Fruit fly (Drosophila melanogaster): Measurements from ENCODE around the gene CG42238.

The CG42238 gene

dm6 chr2L:21039569-21040159, 12.3 kb downstream of the CG42238 start (continued):
- TF ChIP-seq CG3838 (GFP tag; optimal IDR thresholded peaks at IDR 0.05) (no peak), pfk (GFP tag; optimal IDR thresholded peaks at IDR 0.05) (no peak), CG11696 (GFP tag; IDR thresholded peaks at IDR 0.05) (0 out of 2 replicates have a peak, but pooled peaks have one; percentile 33), CG4360 (GFP tag; IDR thresholded peaks at IDR 0.05) (0 out of 2 replicates have a peak, but pooled peaks have one; percentile 28), stc (GFP tag; IDR thresholded peaks at IDR 0.05) (no peak), cg (GFP tag; optimal IDR thresholded peaks at IDR 0.05) (peak; percentile 15), ERR (GFP tag; optimal IDR thresholded peaks at IDR 0.05) (no peak), twi (tag; optimal IDR thresholded peaks at IDR 0.05) (peak; percentile 15), exex (tag; optimal IDR thresholded peaks at IDR 0.05) (peak; percentile 8), CG32772 (GFP tag; IDR thresholded peaks at IDR 0.05) (peak; percentile 45; the same call in 1 of the 2 replicates), CG5953 (GFP tag; IDR thresholded peaks at IDR 0.05) (no peak), Trl (optimal IDR thresholded peaks at IDR 0.05) (no peak), Trl (GFP tag; optimal IDR thresholded peaks at IDR 0.05) (no peak), CG16813 (GFP tag; IDR thresholded peaks at IDR 0.05; ENCODE audit: partially characterized antibody) (no peak), grn (GFP tag; optimal IDR thresholded peaks at IDR 0.05) (peak; percentile 28), CG4707 (GFP tag; optimal IDR thresholded peaks at IDR 0.05) (peak; percentile 10), CG14965 (GFP tag; optimal IDR thresholded peaks at IDR 0.05; ENCODE audit: borderline replicate concordance) (no peak), en (GFP tag; optimal IDR thresholded peaks at IDR 0.05) (no peak), otp (GFP tag; IDR thresholded peaks at IDR 0.05) (0 out of 3 replicates have a peak, but pooled peaks have one; percentile 23), CG3995 (GFP tag; optimal IDR thresholded peaks at IDR 0.05) (no peak), Neu2 (GFP tag; optimal IDR thresholded peaks at IDR 0.05; ENCODE audit: borderline replicate concordance) (no peak), CG15696 (tag; optimal IDR thresholded peaks at IDR 0.05) (peak; percentile 37), sqz (GFP tag; optimal IDR thresholded peaks at IDR 0.05) (peak; percentile 55), CG1233 (GFP tag; optimal IDR thresholded peaks at IDR 0.05) (peak; percentile 13), inv (GFP tag; IDR thresholded peaks at IDR 0.05; ENCODE audit: partially characterized antibody) (no peak)

DNA sequence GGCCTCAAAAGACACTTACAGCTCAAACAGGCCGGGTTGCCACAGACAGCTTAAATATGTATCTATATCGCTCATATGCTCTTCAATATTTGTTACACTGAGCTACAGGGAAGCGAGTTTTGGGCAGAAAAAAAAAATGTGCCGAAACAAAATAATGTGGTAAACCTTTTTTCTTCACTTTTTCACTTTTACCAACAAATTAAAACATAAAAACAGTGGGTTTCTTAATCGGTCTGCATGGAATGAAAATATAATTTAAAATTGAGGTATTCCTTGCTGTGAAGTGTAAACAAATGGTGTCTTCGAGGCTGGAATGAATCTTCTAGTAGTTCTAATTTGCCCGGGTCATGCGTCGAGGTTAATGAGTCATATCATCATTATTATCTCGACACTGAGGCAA, 13.2 kb downstream of the CG42238 start:
- TF ChIP-seq CG4282 (GFP tag; optimal IDR thresholded peaks at IDR 0.05) (no peak), CG6254 (GFP tag; optimal IDR thresholded peaks at IDR 0.05) (peak; percentile 42), CG16779 (GFP tag; IDR thresholded peaks at IDR 0.05) (no peak), onecut (GFP tag; IDR thresholded peaks at IDR 0.05) (peak; percentile 12; the same call in 1 of the 2 replicates), amos (GFP tag; IDR thresholded peaks at IDR 0.05; ENCODE audit: partially characterized antibody) (no peak), mld (GFP tag; IDR thresholded peaks at IDR 0.05; ENCODE audit: partially characterized antibody) (no peak), Pdp1 (GFP tag; optimal IDR thresholded peaks at IDR 0.05) (peak; percentile 63 to 66), CG18764 (GFP tag; optimal IDR thresholded peaks at IDR 0.05) (peak; percentile 38), gem (tag; optimal IDR thresholded peaks at IDR 0.05) (peak; percentile 81), CG14014 (GFP tag; IDR thresholded peaks at IDR 0.05) (peak; percentile 59; the same call in 1 of the 2 replicates), CG9215 (GFP tag; IDR thresholded peaks at IDR 0.05) (0 out of 2 replicates have a peak, but pooled peaks have one; percentile 8), CG11456 (GFP tag; IDR thresholded peaks at IDR 0.05) (peak; percentile 50; the same call in 1 of the 3 replicates), scrt (GFP tag; optimal IDR thresholded peaks at IDR 0.05) (peak; percentile 33), Adf1 (GFP tag; IDR thresholded peaks at IDR 0.05) (peak; percentile 34; the same call in 1 of the 2 replicates), Atf6 (GFP tag; IDR thresholded peaks at IDR 0.05) (peak; percentile 62), Bteb2 (GFP tag; optimal IDR thresholded peaks at IDR 0.05) (peak; percentile 37), Mrtf (GFP tag; IDR thresholded peaks at IDR 0.05) (peak; percentile 36; the same call in 1 of the 3 replicates), ase (GFP tag; IDR thresholded peaks at IDR 0.05) (0 out of 3 replicates have a peak, but pooled peaks have one; percentile 31), ems (GFP tag; optimal IDR thresholded peaks at IDR 0.05) (peak; percentile 47), fd96Cb (tag; optimal IDR thresholded peaks at IDR 0.05) (peak; percentile 71), fd3F (GFP tag; optimal IDR thresholded peaks at IDR 0.05) (peak; percentile 42), toy (GFP tag; IDR thresholded peaks at IDR 0.05) (no peak), grau (tag; optimal IDR thresholded peaks at IDR 0.05) (peak; percentile 38), org-1 (GFP tag; optimal IDR thresholded peaks at IDR 0.05) (peak; percentile 46), psq (GFP tag; optimal IDR thresholded peaks at IDR 0.05) (no peak), Dad (GFP tag; optimal IDR thresholded peaks at IDR 0.05) (no peak)
